Worm (Caenorhabditis elegans): ENCODE data around the gene glb-25.

ce11 chrV:1892567-1893277, 45.3 kb upstream of the glb-25 start, which contains the start of gene zig-11:
- TF ChIP-seq pqm-1 (tag; optimal IDR thresholded peaks at IDR 0.05), result no peak
- TF ChIP-seq mdl-1 (tag; optimal IDR thresholded peaks at IDR 0.05), result no peak
- no peak for TF ChIP-seq D1046.2 (GFP tag; IDR thresholded peaks at IDR 0.05)
- no peak for TF ChIP-seq nhr-48 (tag; optimal IDR thresholded peaks at IDR 0.05)
- TF ChIP-seq snpc-4 (tag; optimal IDR thresholded peaks at IDR 0.05), result no peak
- TF ChIP-seq zfp-2 (tag; optimal IDR thresholded peaks at IDR 0.05), result no peak
